Worm (Caenorhabditis elegans) whole organism, L2 larva: ENCODE measurements around the gene C52G5.3.

Experiments used
- nhr-237 ChIP-seq: fragments of 150-350 bp; optimal IDR thresholded peaks from 2 replicates; lab custom pipeline; 2014; ENCODE audit warnings: missing biosample characterization, missing genetic modification characterization
- ztf-11 ChIP-seq: sonication (generic microtip); optimal IDR thresholded peaks from 2 replicates; lab custom pipeline; 2017; ENCODE audit warnings: missing biosample characterization, missing genetic modification characterization

ce11 chrX:12863262-12863661 lies 17.3 kb upstream of the C52G5.3 start:
- no peak for TF ChIP-seq ztf-11
- no peak for TF ChIP-seq nhr-237 (tag; lab: Kevin White, UChicago)
